Fruit fly (Drosophila melanogaster) whole organism, embryonic: ENCODE measurements around the gene Leash.

Experiments used
- ATbp ChIP-seq: fragments of 200-800 bp; sonication (Bioruptor generic); optimal IDR thresholded peaks from 2 replicates; lab custom pipeline; 2017; ENCODE audit warnings: missing biosample characterization, mild to moderate bottlenecking, missing genetic modification characterization, missing genetic modification reagents
- Aef1 ChIP-seq: fragments of 200-800 bp; sonication (Bioruptor generic); IDR thresholded peaks from 3 replicates; pipeline ENCODE4 v1.3.6; 2022; ENCODE audit warnings: missing biosample characterization, missing genetic modification characterization
- BtbVII ChIP-seq: fragments of 200-800 bp; sonication (Bioruptor generic); optimal IDR thresholded peaks from 3 replicates; lab custom pipeline; 2017; ENCODE audit warnings: missing biosample characterization, mild to moderate bottlenecking, missing genetic modification characterization
- CG10209 ChIP-seq: fragments of 200-800 bp; sonication (Bioruptor generic); optimal IDR thresholded peaks from 3 replicates; lab custom pipeline; 2017; ENCODE audit warnings: missing biosample characterization, mild to moderate bottlenecking, missing genetic modification characterization, missing genetic modification reagents
- CG10267 ChIP-seq: fragments of 200-800 bp; sonication (Bioruptor generic); optimal IDR thresholded peaks from 2 replicates; lab custom pipeline; 2018; ENCODE audit warnings: missing biosample characterization, mild to moderate bottlenecking, missing genetic modification characterization, moderate library complexity
- CG13775 ChIP-seq: fragments of 200-800 bp; sonication (Bioruptor generic); optimal IDR thresholded peaks from 3 replicates; lab custom pipeline; 2017; ENCODE audit warnings: missing biosample characterization, mild to moderate bottlenecking, missing genetic modification characterization
- CG15073 ChIP-seq: fragments of 200-800 bp; sonication (Bioruptor generic); optimal IDR thresholded peaks from 2 replicates; lab custom pipeline; 2016; ENCODE audit warnings: missing biosample characterization, missing genetic modification characterization
- CG2875 ChIP-seq: fragments of 200-800 bp; sonication (Bioruptor generic); optimal IDR thresholded peaks from 2 replicates; lab custom pipeline; 2017; ENCODE audit warnings: missing biosample characterization, mild to moderate bottlenecking, missing genetic modification characterization, missing genetic modification reagents
- CG30403 ChIP-seq: fragments of 200-800 bp; sonication (Bioruptor generic); optimal IDR thresholded peaks from 3 replicates; lab custom pipeline; 2016; ENCODE audit warnings: missing biosample characterization, missing genetic modification characterization
- CG31365 ChIP-seq: fragments of 200-800 bp; sonication (Bioruptor generic); optimal IDR thresholded peaks from 2 replicates; lab custom pipeline; 2018; ENCODE audit warnings: missing biosample characterization, mild to moderate bottlenecking, missing genetic modification characterization
- CG32772 ChIP-seq: fragments of 200-800 bp; sonication (Bioruptor generic); IDR thresholded peaks from 2 replicates; pipeline ENCODE4 v1.3.6; 2022; ENCODE audit warnings: missing biosample characterization, missing genetic modification characterization
- CG6765 ChIP-seq: fragments of 200-800 bp; sonication (Bioruptor generic); optimal IDR thresholded peaks from 3 replicates; lab custom pipeline; 2017; ENCODE audit warnings: missing biosample characterization, mild to moderate bottlenecking, missing genetic modification characterization
- CG7372 ChIP-seq: fragments of 200-800 bp; sonication (Bioruptor generic); IDR thresholded peaks from 2 replicates; pipeline ENCODE4 v1.3.6; 2022; ENCODE audit warnings: missing biosample characterization, missing genetic modification characterization
- CG8089 ChIP-seq: fragments of 200-800 bp; sonication (Bioruptor generic); optimal IDR thresholded peaks from 3 replicates; lab custom pipeline; 2016; ENCODE audit warnings: missing biosample characterization, missing genetic modification characterization
- CG8281 ChIP-seq: fragments of 200-800 bp; sonication (Bioruptor generic); optimal IDR thresholded peaks from 2 replicates; lab custom pipeline; 2018; ENCODE audit warnings: missing biosample characterization, mild to moderate bottlenecking, missing genetic modification characterization, moderate library complexity
- CG8359 ChIP-seq: fragments of 200-800 bp; sonication (Bioruptor generic); optimal IDR thresholded peaks from 2 replicates; lab custom pipeline; 2017; ENCODE audit warnings: missing biosample characterization, mild to moderate bottlenecking, missing genetic modification characterization, borderline replicate concordance
- CTCF ChIP-seq: fragments of 200-800 bp; sonication (Bioruptor generic); optimal IDR thresholded peaks from 2 replicates; lab custom pipeline; 2017; ENCODE audit warnings: missing biosample characterization, mild to moderate bottlenecking, missing genetic modification characterization, moderate library complexity
- Dbx ChIP-seq: fragments of 200-800 bp; sonication (Bioruptor generic); IDR thresholded peaks from 3 replicates; pipeline ENCODE4 v1.3.6; 2022; ENCODE audit warnings: missing biosample characterization, missing genetic modification characterization
- Dek ChIP-seq: fragments of 200-800 bp; sonication (Bioruptor generic); optimal IDR thresholded peaks from 3 replicates; lab custom pipeline; 2019; ENCODE audit warnings: missing biosample characterization, mild to moderate bottlenecking, missing genetic modification characterization, moderate library complexity
- Dfd ChIP-seq, 2 experiments: fragments of >200 bp; optimal IDR thresholded peaks; 2 replicates each; lab custom pipeline; 2017; ENCODE audit warnings: missing biosample characterization in 2 of 2, missing genetic modification characterization in 2 of 2
- Dp ChIP-seq: fragments of 200-800 bp; sonication (Bioruptor generic); optimal IDR thresholded peaks from 2 replicates; lab custom pipeline; 2018; ENCODE audit warnings: missing biosample characterization, mild to moderate bottlenecking, missing genetic modification characterization, moderate library complexity
- Hmr ChIP-seq: fragments of 200-800 bp; sonication (Bioruptor generic); optimal IDR thresholded peaks from 3 replicates; lab custom pipeline; 2017; ENCODE audit warnings: mild to moderate bottlenecking, missing biosample characterization, missing genetic modification reagents, missing genetic modification characterization
- Kr ChIP-seq: fragments of 200-800 bp; sonication (Bioruptor generic); optimal IDR thresholded peaks from 2 replicates; lab custom pipeline; 2017; ENCODE audit warnings: missing biosample characterization, mild to moderate bottlenecking, missing genetic modification characterization
- Neu2 ChIP-seq: fragments of 200-800 bp; sonication (Bioruptor generic); optimal IDR thresholded peaks from 3 replicates; lab custom pipeline; 2016; ENCODE audit warnings: missing biosample characterization, missing genetic modification characterization, borderline replicate concordance
- NfI ChIP-seq: fragments of 200-800 bp; sonication (Bioruptor generic); optimal IDR thresholded peaks from 3 replicates; lab custom pipeline; 2018; ENCODE audit warnings: missing biosample characterization, mild to moderate bottlenecking, missing genetic modification characterization, moderate library complexity
- Usf ChIP-seq: fragments of 200-800 bp; sonication (Bioruptor generic); optimal IDR thresholded peaks from 2 replicates; lab custom pipeline; 2017; ENCODE audit warnings: missing genotype, missing biosample characterization, missing genetic modification characterization
- ac ChIP-seq: fragments of 200-800 bp; sonication (Bioruptor generic); optimal IDR thresholded peaks from 3 replicates; lab custom pipeline; 2017; ENCODE audit warnings: missing biosample characterization, mild to moderate bottlenecking, missing genetic modification characterization
- aop ChIP-seq: fragments of 200-800 bp; sonication (Bioruptor generic); IDR thresholded peaks from 2 replicates; pipeline ENCODE4 v1.3.6; 2022; ENCODE audit warnings: missing biosample characterization, missing genetic modification characterization
- ap ChIP-seq: fragments of 200-800 bp; sonication (Bioruptor generic); IDR thresholded peaks from 2 replicates; pipeline ENCODE4 v1.3.6; 2022; ENCODE audit warnings: missing biosample characterization, missing genetic modification characterization
- bab2 ChIP-seq: fragments of 200-800 bp; sonication (Bioruptor generic); optimal IDR thresholded peaks from 2 replicates; lab custom pipeline; 2016; ENCODE audit warnings: missing biosample characterization, missing genetic modification characterization
- da ChIP-seq: fragments of 200-800 bp; sonication (Bioruptor generic); optimal IDR thresholded peaks from 2 replicates; lab custom pipeline; 2016; ENCODE audit warnings: missing biosample characterization, missing genetic modification characterization
- dmrt11E ChIP-seq: fragments of 200-800 bp; sonication (Bioruptor generic); optimal IDR thresholded peaks from 3 replicates; lab custom pipeline; 2018; ENCODE audit warnings: missing biosample characterization, mild to moderate bottlenecking, missing genetic modification characterization, moderate library complexity
- dmrt99B ChIP-seq: fragments of 200-800 bp; sonication (Bioruptor generic); optimal IDR thresholded peaks from 2 replicates; lab custom pipeline; 2018; ENCODE audit warnings: missing biosample characterization, mild to moderate bottlenecking, missing genetic modification characterization, moderate library complexity
- en ChIP-seq: fragments of 200-800 bp; sonication (Bioruptor generic); optimal IDR thresholded peaks from 2 replicates; lab custom pipeline; 2016; ENCODE audit warnings: missing biosample characterization, missing genetic modification characterization
- eve ChIP-seq, 2 experiments: fragments of >200 bp; optimal IDR thresholded peaks; 2 replicates each; lab custom pipeline; 2017; ENCODE audit warnings: missing biosample characterization in 2 of 2, missing genetic modification characterization in 2 of 2
- exex ChIP-seq: fragments of 200-800 bp; sonication (Bioruptor generic); optimal IDR thresholded peaks from 4 replicates; lab custom pipeline; 2018; ENCODE audit warnings: missing biosample characterization, mild to moderate bottlenecking, missing genetic modification characterization, moderate library complexity
- fru ChIP-seq: fragments of >200 bp; optimal IDR thresholded peaks from 2 replicates; lab custom pipeline; 2017
- gfzf ChIP-seq: fragments of 200-800 bp; sonication (Bioruptor generic); optimal IDR thresholded peaks from 2 replicates; lab custom pipeline; 2016; ENCODE audit warnings: missing biosample characterization, mild to moderate bottlenecking, missing genetic modification characterization, moderate library complexity
- gsb-n ChIP-seq: fragments of 200-800 bp; sonication (Bioruptor generic); optimal IDR thresholded peaks from 3 replicates; lab custom pipeline; 2018; ENCODE audit warnings: missing biosample characterization, mild to moderate bottlenecking, missing genetic modification characterization
- kay ChIP-seq: fragments of 200-800 bp; sonication (Bioruptor generic); optimal IDR thresholded peaks from 2 replicates; lab custom pipeline; 2016; ENCODE audit warnings: missing biosample characterization, missing genetic modification characterization
- lilli ChIP-seq: fragments of 200-800 bp; sonication (Bioruptor generic); optimal IDR thresholded peaks from 3 replicates; lab custom pipeline; 2016; ENCODE audit warnings: missing biosample characterization, missing genetic modification characterization
- mld ChIP-seq: fragments of 200-800 bp; sonication (Bioruptor generic); IDR thresholded peaks from 3 replicates; pipeline ENCODE4 v1.3.6; 2022; ENCODE audit warnings: missing biosample characterization, missing genetic modification characterization; ENCODE audit not compliant: partially characterized antibody
- nau ChIP-seq: fragments of 200-800 bp; sonication (Bioruptor generic); optimal IDR thresholded peaks from 3 replicates; lab custom pipeline; 2017; ENCODE audit warnings: missing biosample characterization, mild to moderate bottlenecking, missing genetic modification characterization, missing genetic modification reagents
- nerfin-1 ChIP-seq: fragments of 200-800 bp; sonication (Bioruptor generic); optimal IDR thresholded peaks from 3 replicates; lab custom pipeline; 2019; ENCODE audit warnings: missing biosample characterization, mild to moderate bottlenecking, missing genetic modification characterization, moderate library complexity
- nom ChIP-seq: fragments of 200-800 bp; sonication (Bioruptor generic); optimal IDR thresholded peaks from 2 replicates; lab custom pipeline; 2017; ENCODE audit warnings: missing biosample characterization, missing genetic modification characterization, mild to moderate bottlenecking, moderate library complexity, missing genetic modification reagents
- phol ChIP-seq: fragments of 200-800 bp; sonication (Bioruptor generic); optimal IDR thresholded peaks from 3 replicates; lab custom pipeline; 2018; ENCODE audit warnings: missing biosample characterization, mild to moderate bottlenecking, missing genetic modification characterization, moderate library complexity
- salm ChIP-seq: fragments of 200-800 bp; sonication (Bioruptor generic); optimal IDR thresholded peaks from 2 replicates; lab custom pipeline; 2018; ENCODE audit warnings: missing biosample characterization, mild to moderate bottlenecking, missing genetic modification characterization
- scrt ChIP-seq: fragments of 200-800 bp; sonication (Bioruptor generic); optimal IDR thresholded peaks from 2 replicates; lab custom pipeline; 2018; ENCODE audit warnings: missing biosample characterization, mild to moderate bottlenecking, missing genetic modification characterization, moderate library complexity
- sqz ChIP-seq: fragments of 200-800 bp; sonication (Bioruptor generic); optimal IDR thresholded peaks from 3 replicates; lab custom pipeline; 2018; ENCODE audit warnings: missing biosample characterization, mild to moderate bottlenecking, missing genetic modification characterization
- unc-4 ChIP-seq: fragments of 200-800 bp; sonication (Bioruptor generic); IDR thresholded peaks from 2 replicates; pipeline ENCODE4 v1.3.6; 2022; ENCODE audit warnings: missing biosample characterization, missing genetic modification characterization; ENCODE audit not compliant: partially characterized antibody

Gene Leash

DNA sequence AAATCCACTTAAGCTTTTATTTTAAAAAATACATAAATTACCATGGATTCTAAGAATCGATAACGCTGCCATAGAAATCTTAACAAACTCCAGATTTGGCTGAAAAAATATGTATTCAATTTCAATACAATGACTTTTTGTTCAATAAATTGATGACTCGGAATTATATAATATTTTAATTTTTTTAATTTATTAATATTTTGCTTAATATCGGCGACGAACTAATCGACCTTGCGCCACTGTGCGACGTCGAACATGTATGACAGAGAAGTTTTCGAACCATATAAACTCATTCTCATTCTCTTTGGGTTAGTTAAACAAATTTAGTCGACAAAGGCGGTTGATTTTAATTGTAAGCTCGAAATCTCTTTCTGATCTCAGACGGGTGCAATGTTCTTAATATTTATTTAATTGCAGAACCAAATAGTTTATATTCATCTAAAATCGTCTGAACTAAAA lies 35.8 kb upstream of the Leash start, which contains the start of gene CG42394 (continued):
- TF ChIP-seq ac (GFP tag; lab: Kevin White, UChicago) = peak; percentile 90
- TF ChIP-seq unc-4 = 0 out of 2 replicates have a peak, but pooled peaks have one; percentile 18
- TF ChIP-seq gsb-n = peak; percentile 94
- TF ChIP-seq NfI (GFP tag; lab: Kevin White, UChicago) = peak; percentile 94
- no peak for TF ChIP-seq fru (lab: Kevin White, UChicago)
- TF ChIP-seq en (GFP tag; lab: Kevin White, UChicago) = no peak
- peak; percentile 43 for TF ChIP-seq Kr (GFP tag; lab: Kevin White, UChicago)
- TF ChIP-seq salm = peak; percentile 83
- peak; percentile 94 for TF ChIP-seq CG13775 (GFP tag; lab: Kevin White, UChicago)
- peak; percentile 89 for TF ChIP-seq CG32772 (GFP tag; lab: Robert Waterston, UW)
- peak; percentile 92 for TF ChIP-seq CG7372 (GFP tag; lab: Robert Waterston, UW)
- no peak for TF ChIP-seq mld (GFP tag; lab: Robert Waterston, UW)
- TF ChIP-seq Neu2 (GFP tag; lab: Kevin White, UChicago) = no peak
- TF ChIP-seq Usf (GFP tag; lab: Kevin White, UChicago) = peak; percentile 89
- TF ChIP-seq ATbp (GFP tag; lab: Kevin White, UChicago) = peak; percentile 95
- peak; percentile 98 for TF ChIP-seq phol (tag; lab: Kevin White, UChicago)
- TF ChIP-seq CG31365 = peak; percentile 40
- TF ChIP-seq Dp (GFP tag; lab: Kevin White, UChicago) = peak; percentile 5
- peak; percentile 92 for TF ChIP-seq CG30403 (GFP tag; lab: Kevin White, UChicago)
- TF ChIP-seq kay = peak; percentile 85
- TF ChIP-seq Aef1 (GFP tag; lab: Robert Waterston, UW) = peak; percentile 90
- peak; percentile 95 for TF ChIP-seq CG2875 (GFP tag; lab: Kevin White, UChicago)
- TF ChIP-seq dmrt11E (tag; lab: Kevin White, UChicago) = peak; percentile 95
- peak; percentile 91 for TF ChIP-seq Dek (tag; lab: Kevin White, UChicago)
- peak; percentile 95 for TF ChIP-seq CG10209 (GFP tag; lab: Kevin White, UChicago)
- peak; percentile 67 for TF ChIP-seq CTCF (GFP tag; lab: Kevin White, UChicago)
- TF ChIP-seq CG8281 (tag; lab: Kevin White, UChicago) = peak; percentile 77
- peak; percentile 96 for TF ChIP-seq Hmr (GFP tag; lab: Kevin White, UChicago)
- TF ChIP-seq ap = peak; percentile 88
- peak; percentile 89 for TF ChIP-seq lilli
- TF ChIP-seq Dfd (GFP tag; optimal IDR thresholded peaks at IDR 0.05; lab: Kevin White, UChicago) = no peak
- peak; percentile 91 for TF ChIP-seq sqz (GFP tag; lab: Kevin White, UChicago)
- peak; percentile 92 for TF ChIP-seq CG6765
- peak; percentile 95 for TF ChIP-seq Dbx (GFP tag; lab: Robert Waterston, UW)
- TF ChIP-seq dmrt99B (tag; lab: Kevin White, UChicago) = peak; percentile 97
- TF ChIP-seq exex = peak; percentile 78
- peak; percentile 72 for TF ChIP-seq aop
- peak; percentile 51 for TF ChIP-seq CG8089 (GFP tag; lab: Kevin White, UChicago)
- TF ChIP-seq CG15073 (GFP tag; lab: Kevin White, UChicago) = peak; percentile 53
- no peak for TF ChIP-seq gfzf (GFP tag; lab: Kevin White, UChicago)
- TF ChIP-seq scrt = peak; percentile 90
- TF ChIP-seq nerfin-1 (tag; lab: Kevin White, UChicago) = peak; percentile 92
- TF ChIP-seq bab2 (GFP tag; lab: Kevin White, UChicago) = peak; percentile 48
- peak; percentile 94 for TF ChIP-seq CG10267 (tag; lab: Kevin White, UChicago)
- TF ChIP-seq BtbVII (GFP tag; lab: Kevin White, UChicago) = peak; percentile 97
- no peak for TF ChIP-seq nau (GFP tag; lab: Kevin White, UChicago)
- peak in 1 of 2 experiments; percentile 67 for TF ChIP-seq eve (GFP tag; optimal IDR thresholded peaks at IDR 0.05; lab: Kevin White, UChicago)
- no peak for TF ChIP-seq da
- TF ChIP-seq CG8359 (GFP tag; lab: Kevin White, UChicago) = peak; percentile 93
- peak; percentile 78 for TF ChIP-seq nom
